Worm (Caenorhabditis elegans): ENCODE measurements around the gene sql-1.
A peak's percentile ranks its signal among the peaks of the same experiment; 100 is the strongest.

Gene sql-1

DNA sequence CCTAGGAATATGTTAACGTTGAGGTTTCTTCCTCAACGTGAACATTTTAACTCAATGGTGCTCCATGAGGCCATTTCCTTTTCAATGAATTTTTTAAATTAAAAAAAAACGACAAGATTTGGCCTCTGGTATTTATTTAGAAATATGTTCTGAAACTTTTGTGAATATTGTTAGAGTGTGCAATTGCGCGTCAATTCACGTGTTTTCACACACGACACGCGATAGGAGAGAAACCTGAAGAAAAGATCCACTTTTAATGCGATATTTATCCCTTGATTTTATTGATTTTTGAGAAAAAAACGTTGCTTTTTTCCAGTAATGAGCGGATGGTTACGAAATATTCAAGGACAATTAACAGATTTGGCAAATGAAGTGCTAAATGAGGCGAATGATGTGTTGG, at the start of gene sql-1:
Gene sql-1, plus strand, starts transcription at position 313 of the 400 bp plus-strand sequence.
- TF ChIP-seq nhr-28 (tag; optimal IDR thresholded peaks at IDR 0.05) (no peak), mls-2 (tag; optimal IDR thresholded peaks at IDR 0.05) (no peak), ces-1 (GFP tag; optimal IDR thresholded peaks at IDR 0.05) (peak; percentile 12), unc-62 (GFP tag; optimal IDR thresholded peaks at IDR 0.05) (no peak), mep-1 (tag; optimal IDR thresholded peaks at IDR 0.05) (no peak), ceh-39 (tag; optimal IDR thresholded peaks at IDR 0.05) (no peak), ztf-11 (tag; optimal IDR thresholded peaks at IDR 0.05) (no peak), snpc-4 (tag; optimal IDR thresholded peaks at IDR 0.05) (no peak)

DNA sequence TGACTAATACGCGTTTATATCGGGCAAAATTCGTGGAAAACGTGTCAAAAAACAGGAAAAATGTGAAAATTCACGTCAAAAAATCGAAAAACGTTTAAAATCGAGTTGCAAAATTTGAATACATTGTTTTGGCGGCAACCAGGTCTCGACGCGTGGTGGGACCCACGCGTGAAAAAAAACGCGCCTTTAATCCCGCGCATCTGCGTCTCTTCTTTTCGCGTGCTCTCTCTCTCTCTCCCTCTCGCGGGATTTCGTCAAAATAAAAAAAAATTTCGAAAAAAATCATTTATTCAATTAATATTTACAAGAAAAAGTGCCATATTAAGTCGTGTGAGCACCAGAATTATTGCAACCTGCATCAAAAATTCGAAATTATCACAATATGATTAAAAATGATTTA, 46.0 kb upstream of the sql-1 start, which contains the start of gene ani-1:
Gene ani-1, minus strand, starts transcription at position 61 of the 400 bp plus-strand sequence.
- TF ChIP-seq sptf-1 (tag; optimal IDR thresholded peaks at IDR 0.05) = peak; percentile 44
- peak; percentile 61 for TF ChIP-seq mls-2 (tag; optimal IDR thresholded peaks at IDR 0.05)
- peak; percentile 47 for TF ChIP-seq ces-1 (GFP tag; optimal IDR thresholded peaks at IDR 0.05)
- TF ChIP-seq ztf-11 (tag; optimal IDR thresholded peaks at IDR 0.05) = no peak
- peak; percentile 9 for TF ChIP-seq hlh-1 (tag; optimal IDR thresholded peaks at IDR 0.05)
- TF ChIP-seq mep-1 (tag; optimal IDR thresholded peaks at IDR 0.05) = peak; percentile 78
- peak; percentile 71 for TF ChIP-seq lsy-2 (tag; optimal IDR thresholded peaks at IDR 0.05)
- TF ChIP-seq lin-13 (tag; optimal IDR thresholded peaks at IDR 0.05) = peak; percentile 48
- peak; percentile 15 for TF ChIP-seq nhr-237 (tag; optimal IDR thresholded peaks at IDR 0.05)
- no peak for TF ChIP-seq bed-3 (GFP tag; optimal IDR thresholded peaks at IDR 0.05)

DNA sequence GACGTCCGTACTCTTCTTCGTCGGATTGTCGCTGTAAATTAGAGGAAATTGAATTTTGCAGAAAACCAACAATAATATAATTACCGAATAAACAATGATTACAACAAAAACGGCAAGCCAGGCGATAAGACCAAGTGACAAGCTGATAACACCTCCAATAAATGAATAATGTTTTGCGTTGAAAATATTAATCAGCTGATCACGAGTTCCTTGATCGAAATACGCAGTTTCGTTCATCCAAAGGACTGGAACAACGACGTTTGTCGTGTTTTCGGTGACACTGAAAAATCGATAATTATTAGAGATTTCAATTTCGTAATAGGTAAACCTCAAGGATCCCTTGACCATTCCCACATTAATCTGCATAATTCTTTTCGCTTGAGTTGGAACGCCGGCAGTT, 45.6 kb upstream of the sql-1 start:
- TF ChIP-seq nhr-2 (tag; optimal IDR thresholded peaks at IDR 0.05) = no peak
- no peak for TF ChIP-seq elt-3 (tag; optimal IDR thresholded peaks at IDR 0.05)
- no peak for TF ChIP-seq ces-1 (GFP tag; optimal IDR thresholded peaks at IDR 0.05)
- TF ChIP-seq ceh-39 (tag; optimal IDR thresholded peaks at IDR 0.05) = no peak
- no peak for TF ChIP-seq zip-8 (tag; optimal IDR thresholded peaks at IDR 0.05)
- TF ChIP-seq mab-5 (tag; optimal IDR thresholded peaks at IDR 0.05) = no peak
- no peak for TF ChIP-seq unc-62 (GFP tag; optimal IDR thresholded peaks at IDR 0.05)
- TF ChIP-seq mls-2 (tag; optimal IDR thresholded peaks at IDR 0.05) = no peak
- TF ChIP-seq lsy-2 (tag; optimal IDR thresholded peaks at IDR 0.05) = no peak
- TF ChIP-seq nhr-28 (tag; optimal IDR thresholded peaks at IDR 0.05) = no peak
- TF ChIP-seq unc-39 (tag; optimal IDR thresholded peaks at IDR 0.05) = no peak
- TF ChIP-seq blmp-1 (tag; optimal IDR thresholded peaks at IDR 0.05) = no peak
- TF ChIP-seq snpc-4 (tag; optimal IDR thresholded peaks at IDR 0.05) = no peak
- TF ChIP-seq M03D4.4 (tag; optimal IDR thresholded peaks at IDR 0.05) = no peak
- TF ChIP-seq cnd-1 (tag; optimal IDR thresholded peaks at IDR 0.05) = no peak
- no peak for TF ChIP-seq unc-120 (tag; optimal IDR thresholded peaks at IDR 0.05; ENCODE audit: poor library complexity, severe bottlenecking)
- no peak for TF ChIP-seq sptf-1 (tag; optimal IDR thresholded peaks at IDR 0.05)
- TF ChIP-seq ceh-43 (GFP tag; optimal IDR thresholded peaks at IDR 0.05) = no peak
- TF ChIP-seq lin-13 (tag; optimal IDR thresholded peaks at IDR 0.05) = no peak
- no peak for TF ChIP-seq nhr-12 (tag; optimal IDR thresholded peaks at IDR 0.05)

DNA sequence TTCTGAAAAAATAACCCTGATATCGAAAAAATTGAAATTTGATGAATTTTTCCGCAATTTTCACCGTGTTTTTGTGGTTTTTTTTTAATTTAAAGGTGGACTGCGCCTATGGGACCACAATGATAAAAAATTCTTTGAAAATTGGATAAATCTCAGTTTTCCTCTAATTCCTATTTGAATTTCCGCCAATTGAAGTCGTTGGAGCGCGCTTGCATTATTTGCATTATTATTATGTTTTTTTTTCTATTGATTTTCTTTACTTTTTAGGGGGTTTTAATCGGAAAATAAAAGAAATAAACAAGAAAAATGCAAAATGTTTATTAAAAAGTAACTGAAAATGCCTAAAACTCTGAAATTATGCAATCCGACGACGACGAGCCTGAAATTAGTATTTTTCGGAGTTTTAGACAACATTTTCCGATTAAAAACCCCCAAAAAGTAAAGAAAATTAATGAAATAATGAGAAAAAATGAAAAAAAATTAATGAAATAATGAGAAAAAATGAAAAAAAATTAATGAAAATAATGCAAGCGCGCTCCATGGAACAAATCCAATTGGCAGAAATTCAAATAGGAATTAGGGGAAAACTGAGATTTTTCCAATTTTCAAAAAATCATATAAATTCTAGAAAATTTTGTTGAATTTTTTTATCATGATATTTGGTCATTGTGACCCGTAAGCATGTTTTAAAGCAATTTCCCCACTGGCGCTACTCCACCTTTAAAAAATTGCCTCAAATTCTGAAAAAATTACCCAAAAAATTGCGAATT, 43.5 kb upstream of the sql-1 start:
- TF ChIP-seq lsy-2 (tag; optimal IDR thresholded peaks at IDR 0.05) (no peak), mab-5 (tag; optimal IDR thresholded peaks at IDR 0.05) (no peak), elt-3 (tag; optimal IDR thresholded peaks at IDR 0.05) (no peak), sem-2 (GFP tag; optimal IDR thresholded peaks at IDR 0.05) (no peak), drap-1 (GFP tag; optimal IDR thresholded peaks at IDR 0.05) (no peak), sptf-1 (tag; optimal IDR thresholded peaks at IDR 0.05) (no peak), ceh-43 (GFP tag; optimal IDR thresholded peaks at IDR 0.05) (no peak), tbx-8 (GFP tag; optimal IDR thresholded peaks at IDR 0.05) (no peak)

DNA sequence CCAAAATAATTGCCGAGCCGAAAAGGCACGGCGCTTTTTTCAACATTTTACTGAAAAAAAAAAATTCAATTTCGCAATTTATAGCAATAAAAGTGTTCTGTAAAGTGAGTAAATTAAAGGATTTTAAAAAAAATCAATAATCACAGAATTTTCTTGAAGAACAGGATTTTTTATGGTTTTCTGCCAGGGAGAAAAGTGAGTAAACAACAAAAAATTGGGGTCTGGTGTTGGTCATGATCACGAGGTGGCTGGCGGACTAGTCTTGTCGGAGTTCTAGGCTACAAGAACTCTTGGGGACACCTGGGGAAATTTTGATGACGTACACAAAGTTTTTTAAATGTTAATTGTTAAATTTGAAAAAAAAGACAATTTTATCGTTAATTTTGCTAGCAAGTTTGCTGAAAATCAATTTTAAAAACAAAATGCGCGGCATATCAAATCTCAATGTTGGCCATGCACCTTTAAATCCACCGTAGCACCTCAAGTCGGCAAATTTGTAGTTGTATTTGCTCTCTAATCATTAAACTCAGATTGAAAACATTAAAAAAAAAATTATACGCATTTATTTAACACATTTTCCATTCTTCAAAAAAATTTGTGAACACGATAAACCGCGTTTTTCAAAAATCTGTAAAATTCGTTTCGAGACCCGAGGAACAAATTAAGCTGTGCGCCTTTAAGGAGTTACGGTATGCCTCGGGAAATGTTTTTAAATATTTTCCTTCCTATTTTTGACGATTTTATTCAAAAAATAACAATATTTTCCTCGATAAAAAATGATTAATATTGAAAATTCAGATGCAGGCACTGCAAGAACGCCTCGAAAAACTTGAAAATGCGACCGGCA, 42.3 kb upstream of the sql-1 start, which contains the start of the genes scav-3 and Y49E10.21:
Gene scav-3, minus strand, starts transcription at position 50 of the 847 bp plus-strand sequence.
Gene Y49E10.21, plus strand, starts transcription at position 797 of the 847 bp plus-strand sequence.
- TF ChIP-seq nhr-2 (tag; optimal IDR thresholded peaks at IDR 0.05) (no peak), mep-1 (tag; optimal IDR thresholded peaks at IDR 0.05) (peak; percentile 10)

Measured in whole organism, mixed stage, embryonic.